Worm (Caenorhabditis elegans): Measurements from ENCODE around the gene T24H10.1.
A peak's percentile ranks its signal among the peaks of the same experiment; 100 is the strongest.

DNA sequence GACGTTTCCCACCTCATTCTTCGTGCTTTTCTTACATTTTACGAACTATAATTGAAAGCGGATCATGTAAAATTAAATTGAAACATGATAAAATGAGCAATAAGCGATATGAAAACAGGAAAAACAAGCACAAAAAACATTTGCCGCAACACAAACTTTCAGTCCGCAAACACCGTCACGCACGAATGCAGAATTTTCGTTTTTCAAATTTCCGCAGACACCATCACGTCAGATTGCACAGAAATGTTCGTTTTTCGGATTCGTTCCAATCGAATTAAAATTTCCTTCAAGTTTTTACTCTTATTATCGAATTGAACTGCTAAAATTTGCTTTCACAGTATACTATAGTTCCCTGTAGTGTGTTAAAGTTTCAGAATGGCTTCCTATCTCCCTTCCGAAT lies 44.6 kb upstream of the T24H10.1 start, which contains the start of gene chmp-7:
- TF ChIP-seq ztf-26 (tag; optimal IDR thresholded peaks at IDR 0.05) = peak; percentile 50
- no peak for TF ChIP-seq rpc-1 (optimal IDR thresholded peaks at IDR 0.05)
- no peak for TF ChIP-seq rpc-1 (tag; optimal IDR thresholded peaks at IDR 0.05)
- TF ChIP-seq sea-2 (GFP tag; IDR thresholded peaks at IDR 0.05) = no peak
- TF ChIP-seq F57A8.1 (GFP tag; optimal IDR thresholded peaks at IDR 0.05) = no peak
- TF ChIP-seq ccch-3 (GFP tag; optimal IDR thresholded peaks at IDR 0.05) = no peak
- no peak for TF ChIP-seq nfya-2 (GFP tag; IDR thresholded peaks at IDR 0.05)
- no peak for TF ChIP-seq ets-4 (GFP tag; optimal IDR thresholded peaks at IDR 0.05)

All from whole organism, young adult.